4 fruit fly cellular contexts compared by ENCODE assay signal in genomic region chr3R:10584871-10585270, dm6.
TF ChIP-seq lines count a peak whose summit lies in the region.

No protein-coding gene starts in this region.

- TF ChIP-seq CTCF in whole organism, embryonic (GFP tag; optimal IDR thresholded peaks at IDR 0.05; lab: Kevin White, UChicago), result no peak

TF ChIP-seq in whole organism, embryonic, 481 proteins besides CTCF, POLR2A, EP300 and RAD21:
- TF ChIP-seq Deaf1 (tag; optimal IDR thresholded peaks at IDR 0.05; lab: Kevin White, UChicago), result peak; percentile 92
- no peak for TF ChIP-seq bigmax (GFP tag; optimal IDR thresholded peaks at IDR 0.05; lab: Kevin White, UChicago)
- TF ChIP-seq sna (GFP tag; IDR thresholded peaks at IDR 0.05; lab: Robert Waterston, UW; ENCODE audit: partially characterized antibody), result peak; percentile 31; the same call in 1 of the 2 replicates
- TF ChIP-seq CG43689 (GFP tag; IDR thresholded peaks at IDR 0.05; lab: Robert Waterston, UW), result no peak
- TF ChIP-seq CG11504 (tag; optimal IDR thresholded peaks at IDR 0.05; lab: Kevin White, UChicago), result peak; percentile 97
- TF ChIP-seq odd (GFP tag; optimal IDR thresholded peaks at IDR 0.05; lab: Kevin White, UChicago), result no peak
- TF ChIP-seq CG2199 (GFP tag; IDR thresholded peaks at IDR 0.05; lab: Robert Waterston, UW), result peak; percentile 61; the same call in 1 of the 3 replicates
- 0 out of 2 replicates have a peak, but pooled peaks have one; percentile 19 for TF ChIP-seq chm (GFP tag; IDR thresholded peaks at IDR 0.05; lab: Robert Waterston, UW)
- peak; percentile 83 for TF ChIP-seq CG11695 (GFP tag; IDR thresholded peaks at IDR 0.05; lab: Robert Waterston, UW)
- no peak for TF ChIP-seq CG17361 (GFP tag; IDR thresholded peaks at IDR 0.05; lab: Robert Waterston, UW)
- 0 out of 2 replicates have a peak, but pooled peaks have one; percentile 8 for TF ChIP-seq CG42726 (GFP tag; IDR thresholded peaks at IDR 0.05; lab: Robert Waterston, UW; ENCODE audit: partially characterized antibody)
- no peak for TF ChIP-seq hkb (optimal IDR thresholded peaks at IDR 0.05; lab: Kevin White, UChicago)
- 0 out of 2 replicates have a peak, but pooled peaks have one; percentile 11 for TF ChIP-seq hkb (GFP tag; IDR thresholded peaks at IDR 0.05; lab: Robert Waterston, UW)
- TF ChIP-seq insv (GFP tag; optimal IDR thresholded peaks at IDR 0.05; lab: Kevin White, UChicago), result no peak
- no peak for TF ChIP-seq Dfd (GFP tag; optimal IDR thresholded peaks at IDR 0.05; lab: Kevin White, UChicago)
- TF ChIP-seq CG15601 (tag; optimal IDR thresholded peaks at IDR 0.05; lab: Kevin White, UChicago), result no peak
- TF ChIP-seq CG34422 (GFP tag; IDR thresholded peaks at IDR 0.05; lab: Robert Waterston, UW), result no peak

TF ChIP-seq in whole organism, prepupa, 60 proteins besides CTCF, POLR2A, EP300 and RAD21:
- TF ChIP-seq Eip78C (GFP tag; lab: Kevin White, UChicago) (peak; percentile 77), achi (GFP tag; optimal IDR thresholded peaks at IDR 0.05; lab: Kevin White, UChicago) (no peak), esn (GFP tag; optimal IDR thresholded peaks at IDR 0.05; lab: Kevin White, UChicago) (no peak), Hr39 (GFP tag; optimal IDR thresholded peaks at IDR 0.05; lab: Kevin White, UChicago) (no peak), CG3919 (GFP tag; optimal IDR thresholded peaks at IDR 0.05; lab: Kevin White, UChicago) (peak; percentile 49), CG10631 (GFP tag; optimal IDR thresholded peaks at IDR 0.05; lab: Kevin White, UChicago) (no peak)

TF ChIP-seq in whole organism, pupa, 21 proteins besides CTCF, POLR2A, EP300 and RAD21:
- peak; percentile 15; the same call in 1 of the 2 replicates for TF ChIP-seq Ets98B (GFP tag; IDR thresholded peaks at IDR 0.05; lab: Robert Waterston, UW)
- no peak for TF ChIP-seq fd96Ca (GFP tag; IDR thresholded peaks at IDR 0.05; lab: Robert Waterston, UW)
- 0 out of 2 replicates have a peak, but pooled peaks have one; percentile 8 for TF ChIP-seq CG32121 (GFP tag; IDR thresholded peaks at IDR 0.05; lab: Robert Waterston, UW)

TF ChIP-seq in whole organism, wandering third instar larva, 38 proteins besides CTCF, POLR2A, EP300 and RAD21:
- peak; percentile 28 for TF ChIP-seq Dfd (GFP tag; optimal IDR thresholded peaks at IDR 0.05; lab: Kevin White, UChicago)
- TF ChIP-seq Hr83 (GFP tag; optimal IDR thresholded peaks at IDR 0.05; lab: Kevin White, UChicago; ENCODE audit: poor library complexity, severe bottlenecking), result no peak
